Fruit fly (Drosophila melanogaster) whole organism: ENCODE measurements around the gene CG14721.

Source experiments
- CG8478 ChIP-seq: fragments of >200 bp; optimal IDR thresholded peaks from 2 replicates; lab custom pipeline; 2018; ENCODE audit warnings: inconsistent platforms
- Dll ChIP-seq: fragments of >200 bp; optimal IDR thresholded peaks from 2 replicates; lab custom pipeline; 2017
- EcR ChIP-seq, 2 experiments: fragments of >200 bp; optimal IDR thresholded peaks; 2 replicates each; lab custom pipeline; 2017; ENCODE audit warnings: missing biosample characterization in 2 of 2, missing genetic modification characterization in 2 of 2, missing genetic modification reagents in 2 of 2
- pan ChIP-seq: fragments of >200 bp; optimal IDR thresholded peaks from 2 replicates; lab custom pipeline; 2017
- psq ChIP-seq: fragments of >200 bp; optimal IDR thresholded peaks from 2 replicates; lab custom pipeline; 2017
- usp ChIP-seq: fragments of >200 bp; optimal IDR thresholded peaks from 2 replicates; lab custom pipeline; 2017; ENCODE audit warnings: missing biosample characterization, missing genetic modification characterization, mixed read lengths

The CG14721 gene

DNA sequence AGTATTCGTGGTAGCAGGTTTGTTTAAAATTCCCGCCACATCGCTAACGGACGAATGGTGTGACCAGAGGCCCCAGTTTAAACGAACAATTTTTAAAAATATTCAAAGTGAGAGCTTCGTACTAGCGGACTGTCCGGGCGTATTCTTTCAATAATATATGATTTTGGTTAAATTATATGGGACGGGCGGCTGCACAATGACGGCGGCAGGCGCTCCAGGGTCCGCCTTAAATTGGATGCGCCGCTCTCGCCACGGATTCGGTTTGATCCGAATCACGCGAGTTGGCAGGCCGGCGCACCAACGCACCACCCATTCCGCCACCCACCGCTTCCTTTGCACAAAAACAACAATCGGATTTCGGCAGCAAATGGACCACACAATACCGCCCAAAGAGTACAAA, at the start of gene CG14721:
Gene CG14721, plus strand, starts transcription at position 111 of the 400 bp plus-strand sequence.
- TF ChIP-seq pan (lab: Kevin White, UChicago) = no peak
- no peak for TF ChIP-seq EcR (GFP tag; optimal IDR thresholded peaks at IDR 0.05; lab: Kevin White, UChicago)
- TF ChIP-seq Dll (lab: Kevin White, UChicago) = no peak
- TF ChIP-seq psq (lab: Kevin White, UChicago) = no peak
- no peak for TF ChIP-seq CG8478 (lab: Kevin White, UChicago)
- no peak for TF ChIP-seq usp (GFP tag; lab: Kevin White, UChicago)

DNA sequence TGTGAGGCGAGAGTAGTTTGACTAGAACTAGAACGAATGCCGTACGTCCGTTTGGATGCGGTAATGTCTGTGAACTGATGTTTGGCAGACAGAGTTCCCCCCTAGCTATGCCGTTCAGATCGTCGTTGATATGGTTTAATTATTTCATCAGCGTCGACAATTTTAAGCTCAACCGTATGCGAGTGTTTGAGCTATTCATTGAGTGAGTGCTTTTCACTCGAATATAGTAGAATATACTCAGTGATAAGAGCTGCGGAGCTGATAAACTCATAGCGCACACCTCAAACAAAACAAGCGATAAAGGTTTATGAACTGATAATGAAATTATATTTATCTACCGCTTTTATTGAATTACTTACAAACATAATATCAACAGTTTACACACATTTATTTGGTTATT, 47.2 kb upstream of the CG14721 start, which contains the start of gene CG6834:
Gene CG6834, minus strand, starts transcription at position 79 of the 400 bp plus-strand sequence.
- no peak for TF ChIP-seq usp (GFP tag; lab: Kevin White, UChicago)
- TF ChIP-seq EcR (GFP tag; optimal IDR thresholded peaks at IDR 0.05; lab: Kevin White, UChicago) = no peak
- no peak for TF ChIP-seq CG8478 (lab: Kevin White, UChicago)
- TF ChIP-seq psq (lab: Kevin White, UChicago) = no peak
- TF ChIP-seq pan (lab: Kevin White, UChicago) = no peak
- TF ChIP-seq Dll (lab: Kevin White, UChicago) = no peak

DNA sequence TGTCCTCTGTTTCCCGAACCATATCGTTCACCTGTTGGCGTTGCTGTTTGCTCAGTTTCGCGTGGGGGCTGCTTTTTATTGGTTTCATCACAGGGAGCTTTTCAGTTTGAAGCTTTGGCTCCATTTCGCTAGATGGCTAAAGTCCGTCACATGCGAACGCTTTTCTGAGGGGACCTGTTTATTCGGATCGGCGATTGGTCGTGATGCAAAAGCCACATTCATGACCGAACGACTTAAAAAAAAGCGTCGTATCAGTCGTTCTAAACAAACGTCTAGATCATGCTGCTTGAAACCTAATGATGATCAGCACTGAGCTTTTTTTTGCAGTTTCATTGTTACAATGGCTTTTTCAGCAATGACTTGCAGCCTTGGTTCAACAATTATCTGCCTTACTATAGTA, 45.3 kb upstream of the CG14721 start, which contains the start of gene CG6908:
Gene CG6908, minus strand, starts transcription at position 152 of the 400 bp plus-strand sequence.
- TF ChIP-seq Dll (lab: Kevin White, UChicago) = no peak
- no peak for TF ChIP-seq CG8478 (lab: Kevin White, UChicago)
- no peak for TF ChIP-seq pan (lab: Kevin White, UChicago)
- no peak for TF ChIP-seq psq (lab: Kevin White, UChicago)
- no peak for TF ChIP-seq usp (GFP tag; lab: Kevin White, UChicago)
- no peak for TF ChIP-seq EcR (GFP tag; optimal IDR thresholded peaks at IDR 0.05; lab: Kevin White, UChicago)

DNA sequence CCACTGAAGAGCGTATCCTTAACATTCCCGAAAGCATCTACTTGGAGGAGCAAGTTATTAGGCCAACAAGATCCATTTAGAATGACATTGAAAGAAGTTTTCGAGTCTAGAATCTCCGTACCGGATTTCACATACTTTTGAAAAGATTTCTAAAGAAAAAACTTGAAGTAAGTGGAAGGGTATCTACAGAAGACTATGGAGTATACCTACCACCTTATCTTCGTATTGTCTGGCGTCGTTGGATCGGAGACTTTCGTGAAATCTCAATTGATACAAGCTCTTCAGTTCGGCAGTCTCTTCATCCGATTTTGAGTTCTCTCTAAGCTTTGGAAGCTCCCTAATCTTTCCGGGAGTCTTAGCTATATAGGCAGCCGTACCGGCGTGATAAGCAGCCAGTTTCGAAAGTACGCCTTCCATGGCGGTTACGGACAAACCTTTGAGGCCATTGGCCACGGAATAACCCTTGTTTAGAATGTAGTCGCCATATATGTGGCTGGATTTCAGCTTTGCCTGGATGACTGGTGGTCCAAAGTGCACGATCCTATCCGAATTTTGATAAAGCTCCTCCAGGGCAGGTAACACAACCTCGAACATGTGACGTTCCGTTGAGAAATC, 44.3 kb upstream of the CG14721 start:
- no peak for TF ChIP-seq pan (lab: Kevin White, UChicago)
- TF ChIP-seq Dll (lab: Kevin White, UChicago) = no peak
- no peak for TF ChIP-seq psq (lab: Kevin White, UChicago)
- no peak for TF ChIP-seq CG8478 (lab: Kevin White, UChicago)
- TF ChIP-seq EcR (GFP tag; optimal IDR thresholded peaks at IDR 0.05; lab: Kevin White, UChicago) = no peak
- TF ChIP-seq usp (GFP tag; lab: Kevin White, UChicago) = no peak

DNA sequence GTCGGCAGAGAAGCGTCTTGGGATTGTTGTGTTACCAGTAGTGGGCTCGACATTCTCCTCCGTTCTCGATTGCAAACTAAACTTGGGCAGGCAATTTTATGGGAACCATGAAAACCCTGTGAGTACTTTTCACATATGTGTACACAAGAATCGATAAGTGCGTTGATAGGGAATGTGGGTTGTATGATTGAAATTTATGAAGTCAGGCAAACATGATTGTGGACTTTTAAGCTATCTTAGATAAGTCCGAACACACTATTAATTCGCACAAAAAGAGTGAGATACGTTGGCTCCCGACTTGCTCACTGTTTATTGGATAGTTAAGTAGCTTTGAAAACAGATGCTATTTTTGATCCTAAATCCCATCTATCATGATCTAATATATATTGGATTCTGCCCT, 43.5 kb upstream of the CG14721 start, which contains the start of gene CG18765:
Gene CG18765, minus strand, starts transcription at position 53 of the 400 bp plus-strand sequence.
- TF ChIP-seq pan (lab: Kevin White, UChicago) (no peak), CG8478 (lab: Kevin White, UChicago) (no peak), psq (lab: Kevin White, UChicago) (no peak), usp (GFP tag; lab: Kevin White, UChicago) (no peak), EcR (GFP tag; optimal IDR thresholded peaks at IDR 0.05; lab: Kevin White, UChicago) (no peak), Dll (lab: Kevin White, UChicago) (no peak)

DNA sequence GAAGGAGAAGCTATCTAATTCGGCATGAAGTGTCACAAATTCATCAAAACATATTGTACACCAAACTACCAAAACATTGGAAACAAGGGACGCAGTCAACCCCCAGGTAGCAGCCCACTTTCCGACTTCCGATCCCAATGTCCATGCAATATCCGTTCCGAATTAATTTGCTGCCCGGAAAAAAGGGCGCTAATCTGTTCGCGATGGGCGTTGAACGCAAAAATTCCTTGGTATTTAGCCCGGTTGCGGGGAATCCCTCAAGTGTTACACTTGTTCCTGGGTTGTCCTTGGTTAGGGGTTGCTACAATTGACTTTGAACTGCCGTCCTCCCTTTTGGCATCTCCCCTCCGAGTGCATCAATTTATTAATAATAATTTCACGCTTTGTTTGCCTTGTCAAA, 42.7 kb upstream of the CG14721 start:
- no peak for TF ChIP-seq Dll (lab: Kevin White, UChicago)

DNA sequence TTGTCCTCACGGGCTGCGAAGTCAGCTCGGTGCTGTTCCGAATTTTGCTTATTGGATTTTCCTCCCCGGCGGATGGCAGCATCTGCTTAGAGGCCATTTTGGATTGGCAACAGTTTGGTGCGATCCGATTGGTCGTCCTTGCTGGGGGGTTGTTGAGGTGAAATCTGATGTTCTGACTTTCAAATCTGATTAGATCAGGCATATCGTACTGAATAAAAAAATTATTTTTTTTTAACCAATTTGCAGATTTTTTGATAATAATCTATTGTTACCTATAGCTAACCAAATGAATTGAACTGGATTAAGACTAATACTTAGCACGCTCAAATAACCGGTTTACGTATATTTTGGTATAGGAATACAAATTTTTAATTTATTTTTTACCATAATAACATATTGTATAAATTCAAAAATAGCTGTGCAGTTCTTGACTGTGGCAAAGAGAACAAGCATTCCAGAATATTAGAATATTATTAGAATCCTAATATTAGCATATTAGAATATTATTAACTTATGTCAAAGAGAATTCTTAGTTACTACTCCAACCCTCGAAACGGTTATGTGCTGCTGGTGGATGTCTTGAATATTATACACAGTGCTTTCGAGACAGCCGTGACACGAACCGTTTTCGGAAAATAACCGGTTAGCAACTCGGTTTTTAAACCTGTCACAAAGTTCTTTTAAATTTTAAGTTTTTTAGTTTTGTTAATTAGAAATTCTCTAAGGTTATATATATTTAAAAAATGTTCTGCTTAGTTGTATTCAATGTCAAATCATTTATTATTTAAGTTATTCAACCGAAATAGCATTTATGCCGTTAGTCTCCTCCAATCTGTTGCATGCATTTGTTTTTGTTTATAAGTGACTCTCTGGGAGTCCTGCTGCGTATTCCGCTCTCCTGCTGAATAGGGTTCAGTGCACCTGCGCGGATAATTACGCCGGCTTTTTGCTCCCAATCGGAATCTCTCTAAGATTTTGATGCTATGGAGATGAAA, 40.6 kb upstream of the CG14721 start, which contains the start of gene Fer3:
Gene Fer3, minus strand, starts transcription at position 1 of the 995 bp plus-strand sequence.
- no peak for TF ChIP-seq CG8478 (lab: Kevin White, UChicago)
- TF ChIP-seq Dll (lab: Kevin White, UChicago) = no peak
- TF ChIP-seq usp (GFP tag; lab: Kevin White, UChicago) = no peak
- TF ChIP-seq pan (lab: Kevin White, UChicago) = no peak
- TF ChIP-seq psq (lab: Kevin White, UChicago) = no peak
- TF ChIP-seq EcR (GFP tag; optimal IDR thresholded peaks at IDR 0.05; lab: Kevin White, UChicago) = no peak

DNA sequence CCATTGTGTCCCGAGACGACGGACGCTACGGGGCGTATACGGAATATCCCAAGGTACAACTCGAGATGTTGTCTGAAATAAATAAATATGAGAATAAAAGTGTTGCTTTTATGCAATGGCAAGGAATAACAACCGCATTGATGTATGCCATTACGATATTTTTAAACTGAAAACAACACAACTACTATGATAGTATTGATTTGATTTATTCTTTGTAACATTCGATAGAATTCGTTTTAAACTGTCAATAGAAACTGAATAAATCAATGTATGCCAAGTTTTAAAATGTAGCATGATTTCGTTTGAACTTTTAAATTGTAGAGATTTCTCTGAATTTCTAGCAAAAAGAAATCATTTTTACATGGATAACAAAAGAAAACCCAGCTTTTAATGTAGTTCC, 39.0 kb upstream of the CG14721 start, which contains the start of gene CG14717:
Gene CG14717, plus strand, starts transcription at position 301 of the 400 bp plus-strand sequence.
- TF ChIP-seq pan (lab: Kevin White, UChicago) = no peak
- TF ChIP-seq Dll (lab: Kevin White, UChicago) = no peak
- no peak for TF ChIP-seq usp (GFP tag; lab: Kevin White, UChicago)
- no peak for TF ChIP-seq CG8478 (lab: Kevin White, UChicago)
- TF ChIP-seq psq (lab: Kevin White, UChicago) = no peak
- no peak for TF ChIP-seq EcR (GFP tag; optimal IDR thresholded peaks at IDR 0.05; lab: Kevin White, UChicago)

DNA sequence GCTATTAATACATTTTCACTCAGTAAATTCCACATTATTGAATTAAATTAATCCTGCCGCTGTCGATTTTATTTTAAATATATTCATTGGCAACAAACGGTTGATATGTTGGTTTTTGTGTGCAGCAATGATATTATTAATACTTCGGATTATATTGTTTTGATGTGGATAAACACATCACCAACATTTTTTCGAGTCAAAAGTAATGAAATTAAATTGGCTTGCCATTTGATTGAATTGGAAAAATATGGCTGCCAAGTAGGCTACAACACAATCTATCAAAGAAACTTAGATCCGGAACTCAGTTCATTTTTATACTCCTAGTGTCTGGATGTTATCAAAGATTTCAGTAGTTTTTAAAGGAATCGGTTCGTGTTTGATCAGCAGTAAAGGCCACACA, 34.9 kb upstream of the CG14721 start, which contains the start of gene CG14718:
Gene CG14718, plus strand, starts transcription at position 301 of the 400 bp plus-strand sequence.
- no peak for TF ChIP-seq Dll (lab: Kevin White, UChicago)
- TF ChIP-seq psq (lab: Kevin White, UChicago) = no peak
- no peak for TF ChIP-seq EcR (GFP tag; optimal IDR thresholded peaks at IDR 0.05; lab: Kevin White, UChicago)
- TF ChIP-seq CG8478 (lab: Kevin White, UChicago) = no peak
- no peak for TF ChIP-seq usp (GFP tag; lab: Kevin White, UChicago)
- no peak for TF ChIP-seq pan (lab: Kevin White, UChicago)

DNA sequence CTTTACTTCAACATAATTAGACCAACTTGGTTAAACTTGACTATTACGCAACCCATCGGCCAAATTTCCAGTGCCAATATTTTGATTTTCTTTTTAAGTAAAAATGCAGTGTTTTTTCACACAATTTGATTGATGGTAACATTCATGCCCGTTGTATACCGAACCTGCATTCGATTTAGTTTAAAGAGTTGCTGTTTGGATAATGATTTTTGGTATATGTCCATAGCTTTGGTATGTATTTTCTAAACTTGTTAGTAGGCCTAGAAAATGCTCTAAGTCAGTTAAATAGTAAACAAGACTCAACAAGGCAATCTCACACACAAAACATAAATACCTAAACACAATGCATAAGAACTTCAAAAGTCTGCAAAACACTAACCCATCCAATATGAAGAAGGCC, 31.5 kb upstream of the CG14721 start, which contains the start of gene I-t:
Gene I-t, plus strand, starts transcription at position 301 of the 400 bp plus-strand sequence.
- TF ChIP-seq EcR (GFP tag; optimal IDR thresholded peaks at IDR 0.05; lab: Kevin White, UChicago) = no peak
- no peak for TF ChIP-seq usp (GFP tag; lab: Kevin White, UChicago)
- TF ChIP-seq CG8478 (lab: Kevin White, UChicago) = no peak
